Worm (Caenorhabditis elegans): ENCODE data around the gene abu-10.

DNA sequence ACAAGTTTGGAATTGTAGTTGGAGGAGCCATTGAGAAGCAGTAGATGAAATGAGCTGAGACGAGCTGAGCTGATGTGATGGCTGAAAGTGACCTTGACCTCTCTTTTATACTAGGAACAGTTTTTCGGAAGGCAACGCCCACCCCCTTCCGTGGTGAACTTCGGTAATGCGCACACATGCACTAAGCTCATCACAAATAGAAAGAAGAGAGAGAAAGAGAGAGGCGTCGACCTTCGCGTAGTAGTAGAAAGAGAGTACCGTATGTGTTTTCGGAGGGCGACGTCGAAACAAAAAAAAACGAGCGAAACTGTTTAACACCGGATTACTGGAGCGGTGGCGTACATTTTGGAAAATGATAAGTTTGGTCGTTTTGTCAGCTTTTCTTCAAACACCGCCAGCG is 16.9 kb upstream of the abu-10 start, which contains the start of gene marg-1:
- TF ChIP-seq chd-7 (tag; optimal IDR thresholded peaks at IDR 0.05): no peak
- TF ChIP-seq unc-62 (GFP tag; optimal IDR thresholded peaks at IDR 0.05): no peak
- no peak for TF ChIP-seq attf-5 (GFP tag; optimal IDR thresholded peaks at IDR 0.05)
- no peak for TF ChIP-seq hmg-20 (GFP tag; IDR thresholded peaks at IDR 0.05)
- TF ChIP-seq dpff-1 (tag; optimal IDR thresholded peaks at IDR 0.05): no peak
- no peak for TF ChIP-seq snpc-4 (GFP tag; optimal IDR thresholded peaks at IDR 0.05)
- TF ChIP-seq snpc-4 (tag; optimal IDR thresholded peaks at IDR 0.05): no peak
- no peak for TF ChIP-seq zim-3 (tag; optimal IDR thresholded peaks at IDR 0.05)
- TF ChIP-seq nhr-90 (tag; optimal IDR thresholded peaks at IDR 0.05): no peak
- TF ChIP-seq mel-28 (tag; optimal IDR thresholded peaks at IDR 0.05; ENCODE audit: borderline replicate concordance): no peak
- TF ChIP-seq lsl-1 (GFP tag; optimal IDR thresholded peaks at IDR 0.05): no peak
- no peak for TF ChIP-seq F23B12.7 (tag; optimal IDR thresholded peaks at IDR 0.05; ENCODE audit: insufficient read depth)
- no peak for TF ChIP-seq sea-2 (GFP tag; IDR thresholded peaks at IDR 0.05)
- no peak for TF ChIP-seq madf-8 (GFP tag; conservative IDR thresholded peaks at IDR 0.05)
